Worm (Caenorhabditis elegans) whole organism, L4 larva: ENCODE measurements around the gene T09F3.7.

Experiments
- D1046.2 ChIP-seq: fragments of 200-800 bp; sonication (Bioruptor generic); IDR thresholded peaks from 2 replicates; pipeline ENCODE4 v1.3.6; 2022; ENCODE audit warnings: missing genetic modification characterization, missing compliant biosample characterization
- F10B5.3 ChIP-seq: sonication (generic microtip); optimal IDR thresholded peaks from 2 replicates; lab custom pipeline; 2016; ENCODE audit warnings: mild to moderate bottlenecking, missing genetic modification characterization, missing compliant biosample characterization
- R02D3.7 ChIP-seq: fragments of 150-350 bp; sonication (generic microtip); optimal IDR thresholded peaks from 3 replicates; lab custom pipeline; 2014; ENCODE audit warnings: missing biosample characterization, missing genetic modification characterization
- T26A8.4 ChIP-seq: fragments of 200-800 bp; sonication (Bioruptor generic); IDR thresholded peaks from 2 replicates; pipeline ENCODE4 v1.3.6; 2022; ENCODE audit warnings: missing genetic modification characterization, missing compliant biosample characterization
- Y5F2A.4 ChIP-seq: fragments of 200-800 bp; sonication (Bioruptor generic); optimal IDR thresholded peaks from 2 replicates; lab custom pipeline; 2018; ENCODE audit warnings: mild to moderate bottlenecking, missing genetic modification characterization, missing compliant biosample characterization
- Y75B8A.6 ChIP-seq: fragments of 200-800 bp; sonication (Bioruptor generic); IDR thresholded peaks from 2 replicates; pipeline ENCODE4 v1.3.6; 2022; ENCODE audit warnings: missing genetic modification reagents, missing genetic modification characterization, missing compliant biosample characterization
- ZK337.2 ChIP-seq: fragments of 200-800 bp; sonication (Bioruptor generic); IDR thresholded peaks from 2 replicates; pipeline ENCODE4 v1.3.6; 2022; ENCODE audit warnings: missing genetic modification reagents, missing genetic modification characterization, missing compliant biosample characterization
- ZK546.5 ChIP-seq, 2 experiments: sonication (generic microtip); optimal IDR thresholded peaks; 2 replicates each; lab custom pipeline; 2017; ENCODE audit warnings: missing biosample characterization in 2 of 2, missing genetic modification characterization in 2 of 2
- aha-1 ChIP-seq: fragments of 150-350 bp; peaks from one replicate; lab custom pipeline; 2014; ENCODE audit warnings: missing biosample characterization, missing genetic modification characterization
- aly-2 ChIP-seq: sonication (generic microtip); optimal IDR thresholded peaks from 2 replicates; lab custom pipeline; 2018; ENCODE audit warnings: missing biosample characterization, missing genetic modification characterization
- ama-1 ChIP-seq: fragments of 150-350 bp; optimal IDR thresholded peaks from 2 replicates; lab custom pipeline; 2014; ENCODE audit warnings: inconsistent platforms, mixed read lengths
- ceh-20 ChIP-seq: fragments of 200-800 bp; sonication (Bioruptor generic); IDR thresholded peaks from 2 replicates; pipeline ENCODE4 v1.3.6; 2022; ENCODE audit warnings: missing genetic modification reagents, missing genetic modification characterization, missing compliant biosample characterization
- ceh-28 ChIP-seq: fragments of 150-350 bp; optimal IDR thresholded peaks from 2 replicates; lab custom pipeline; 2014; ENCODE audit warnings: missing biosample characterization, missing genetic modification reagents, missing genetic modification characterization
- ceh-44 ChIP-seq: fragments of 200-800 bp; sonication (Bioruptor generic); IDR thresholded peaks from 2 replicates; pipeline ENCODE4 v1.3.6; 2022; ENCODE audit warnings: missing genetic modification reagents, missing genetic modification characterization, missing compliant biosample characterization
- ceh-62 ChIP-seq: sonication (generic microtip); optimal IDR thresholded peaks from 2 replicates; lab custom pipeline; 2017; ENCODE audit warnings: missing biosample characterization, missing genetic modification characterization
- cey-2 ChIP-seq: sonication (generic microtip); optimal IDR thresholded peaks from 3 replicates; lab custom pipeline; 2017; ENCODE audit warnings: missing genetic modification characterization, mild to moderate bottlenecking, missing compliant biosample characterization, antibody characterized with exemption, borderline replicate concordance; ENCODE audit not compliant: insufficient read depth
- ctbp-1 ChIP-seq: fragments of 200-800 bp; sonication (Bioruptor generic); IDR thresholded peaks from 2 replicates; pipeline ENCODE4 v1.3.6; 2022; ENCODE audit warnings: missing genetic modification reagents, missing genetic modification characterization, missing compliant biosample characterization
- daf-16 ChIP-seq, 3 experiments: sonication (generic microtip); optimal IDR thresholded peaks; 2 replicates each; lab custom pipeline; 2016 to 2017; ENCODE audit warnings: missing genetic modification characterization in 3 of 3, missing genetic modification reagents in 3 of 3, mild to moderate bottlenecking in 2 of 3, missing compliant biosample characterization in 2 of 3, missing biosample characterization in 1 of 3, moderate library complexity in 1 of 3
- daf-19 ChIP-seq: fragments of 200-800 bp; sonication (Bioruptor generic); conservative IDR thresholded peaks from 2 replicates; pipeline ENCODE4 v1.3.6; 2022; ENCODE audit warnings: missing genetic modification characterization, missing compliant biosample characterization
- dmd-6 ChIP-seq: fragments of 200-800 bp; sonication (Bioruptor generic); IDR thresholded peaks from 2 replicates; pipeline ENCODE4 v1.3.6; 2022; ENCODE audit warnings: missing genetic modification reagents, missing genetic modification characterization, missing compliant biosample characterization
- dmd-9 ChIP-seq: fragments of 200-800 bp; sonication (Bioruptor generic); IDR thresholded peaks from 2 replicates; pipeline ENCODE4 v1.3.6; 2022; ENCODE audit warnings: missing genetic modification reagents, missing genetic modification characterization, missing compliant biosample characterization
- dpl-1 ChIP-seq: fragments of 150-350 bp; optimal IDR thresholded peaks from 2 replicates; lab custom pipeline; 2014; ENCODE audit warnings: missing biosample characterization, missing genetic modification reagents, missing genetic modification characterization
- dve-1 ChIP-seq: sonication (generic microtip); optimal IDR thresholded peaks from 2 replicates; lab custom pipeline; 2017; ENCODE audit warnings: antibody characterized with exemption, mild to moderate bottlenecking, missing genetic modification characterization, missing compliant biosample characterization; ENCODE audit not compliant: insufficient read depth
- egl-43 ChIP-seq: fragments of 200-800 bp; sonication (Bioruptor generic); IDR thresholded peaks from 2 replicates; pipeline ENCODE4 v1.3.6; 2022; ENCODE audit warnings: missing genetic modification reagents, missing genetic modification characterization, missing compliant biosample characterization
- gei-8 ChIP-seq: fragments of 200-800 bp; sonication (Bioruptor generic); optimal IDR thresholded peaks from 2 replicates; lab custom pipeline; 2018; ENCODE audit warnings: mild to moderate bottlenecking, missing genetic modification characterization, missing compliant biosample characterization
- hmg-1.1 ChIP-seq: fragments of 200-800 bp; sonication (Bioruptor generic); IDR thresholded peaks from 2 replicates; pipeline ENCODE4 v1.3.6; 2022; ENCODE audit warnings: missing genetic modification reagents, missing genetic modification characterization, missing compliant biosample characterization
- jun-1 ChIP-seq: fragments of 150-350 bp; optimal IDR thresholded peaks from 2 replicates; lab custom pipeline; 2014; ENCODE audit warnings: missing biosample characterization, missing genetic modification reagents, missing genetic modification characterization
- lsy-2 ChIP-seq, 2 experiments: fragments of 150-350 bp in 1 of 2; sonication (generic microtip) in 1 of 2; optimal IDR thresholded peaks; 2 replicates each; lab custom pipeline; 2014 to 2017; ENCODE audit warnings: missing biosample characterization in 2 of 2, missing genetic modification characterization in 2 of 2
- madf-9 ChIP-seq: fragments of 200-800 bp; sonication (Bioruptor generic); conservative IDR thresholded peaks from 2 replicates; pipeline ENCODE4 v1.3.6; 2022; ENCODE audit warnings: missing genetic modification reagents, missing genetic modification characterization, missing compliant biosample characterization
- mdl-1 ChIP-seq, 2 experiments: fragments of 150-350 bp in 1 of 2; sonication (generic microtip) in 1 of 2; optimal IDR thresholded peaks; 2 replicates each; lab custom pipeline; 2014 to 2017; ENCODE audit warnings: missing biosample characterization in 2 of 2, missing genetic modification characterization in 2 of 2
- mep-1 ChIP-seq: fragments of 150-350 bp; sonication (generic microtip); optimal IDR thresholded peaks from 3 replicates; lab custom pipeline; 2014; ENCODE audit warnings: missing biosample characterization, missing genetic modification characterization
- mxl-2 ChIP-seq: fragments of 200-800 bp; sonication (Bioruptor generic); conservative IDR thresholded peaks from 2 replicates; pipeline ENCODE4 v1.3.6; 2022; ENCODE audit warnings: missing genetic modification reagents, missing genetic modification characterization, missing compliant biosample characterization
- mxl-3 ChIP-seq: fragments of 200-800 bp; sonication (Bioruptor generic); optimal IDR thresholded peaks from 2 replicates; lab custom pipeline; 2018; ENCODE audit warnings: mild to moderate bottlenecking, missing genetic modification characterization, missing compliant biosample characterization
- nhr-102 ChIP-seq: sonication (generic microtip); optimal IDR thresholded peaks from 2 replicates; lab custom pipeline; 2016; ENCODE audit warnings: mild to moderate bottlenecking, missing genetic modification characterization, moderate library complexity, missing compliant biosample characterization
- nhr-25 ChIP-seq: sonication (generic microtip); optimal IDR thresholded peaks from 2 replicates; lab custom pipeline; 2017; ENCODE audit warnings: missing genetic modification characterization, mild to moderate bottlenecking, missing compliant biosample characterization, antibody characterized with exemption, moderate library complexity, borderline replicate concordance; ENCODE audit not compliant: insufficient read depth
- nhr-76 ChIP-seq: fragments of 150-350 bp; optimal IDR thresholded peaks from 2 replicates; lab custom pipeline; 2014; ENCODE audit warnings: missing biosample characterization, missing genetic modification characterization
- pha-4 ChIP-seq, 2 experiments: fragments of 150-350 bp in 1 of 2; fragments of 200-800 bp in 1 of 2; sonication (Bioruptor generic) in 1 of 2; IDR thresholded peaks in 1 of 2; optimal IDR thresholded peaks in 1 of 2; 2 replicates each; pipeline versions ENCODE4 v1.3.6 to Lab custom; 2014 to 2022; ENCODE audit warnings: missing genetic modification characterization in 2 of 2, missing genetic modification reagents in 2 of 2, missing biosample characterization in 1 of 2, missing compliant biosample characterization in 1 of 2
- php-3 ChIP-seq: fragments of 200-800 bp; sonication (Bioruptor generic); IDR thresholded peaks from 2 replicates; pipeline ENCODE4 v1.3.6; 2022; ENCODE audit warnings: missing genetic modification reagents, missing genetic modification characterization, missing compliant biosample characterization
- rbr-2 ChIP-seq: sonication (generic microtip); optimal IDR thresholded peaks from 2 replicates; lab custom pipeline; 2016; ENCODE audit warnings: missing genotype, missing genetic modification characterization, missing compliant biosample characterization
- saeg-2 ChIP-seq: fragments of 200-800 bp; sonication (Bioruptor generic); IDR thresholded peaks from 2 replicates; pipeline ENCODE4 v1.3.6; 2022; ENCODE audit warnings: missing genetic modification reagents, missing genetic modification characterization, missing compliant biosample characterization
- sdz-12 ChIP-seq: fragments of 200-800 bp; sonication (Bioruptor generic); optimal IDR thresholded peaks from 2 replicates; lab custom pipeline; 2018; ENCODE audit warnings: mild to moderate bottlenecking, missing genetic modification characterization, missing compliant biosample characterization
- skn-1 ChIP-seq: fragments of 150-350 bp; optimal IDR thresholded peaks from 2 replicates; lab custom pipeline; 2014; ENCODE audit warnings: missing biosample characterization, missing genetic modification characterization
- spr-1 ChIP-seq: sonication (generic microtip); optimal IDR thresholded peaks from 2 replicates; lab custom pipeline; 2016; ENCODE audit warnings: mild to moderate bottlenecking, missing genetic modification characterization, missing compliant biosample characterization
- spr-3 ChIP-seq: fragments of 200-800 bp; sonication (Bioruptor generic); optimal IDR thresholded peaks from 2 replicates; lab custom pipeline; 2018; ENCODE audit warnings: mild to moderate bottlenecking, missing genetic modification characterization, missing compliant biosample characterization
- unc-130 ChIP-seq: sonication (generic microtip); optimal IDR thresholded peaks from 2 replicates; lab custom pipeline; 2016; ENCODE audit warnings: missing genetic modification reagents, missing genetic modification characterization, missing compliant biosample characterization
- zag-1 ChIP-seq: fragments of 150-350 bp; optimal IDR thresholded peaks from 2 replicates; lab custom pipeline; 2014; ENCODE audit warnings: missing biosample characterization, missing genetic modification characterization
- zip-11 ChIP-seq: fragments of 200-800 bp; sonication (Bioruptor generic); IDR thresholded peaks from 2 replicates; pipeline ENCODE4 v1.3.6; 2022; ENCODE audit warnings: missing genetic modification characterization, missing compliant biosample characterization
- zip-2 ChIP-seq: fragments of 150-350 bp; optimal IDR thresholded peaks from 2 replicates; lab custom pipeline; 2014; ENCODE audit warnings: missing biosample characterization, missing genetic modification characterization

The T09F3.7 gene

DNA sequence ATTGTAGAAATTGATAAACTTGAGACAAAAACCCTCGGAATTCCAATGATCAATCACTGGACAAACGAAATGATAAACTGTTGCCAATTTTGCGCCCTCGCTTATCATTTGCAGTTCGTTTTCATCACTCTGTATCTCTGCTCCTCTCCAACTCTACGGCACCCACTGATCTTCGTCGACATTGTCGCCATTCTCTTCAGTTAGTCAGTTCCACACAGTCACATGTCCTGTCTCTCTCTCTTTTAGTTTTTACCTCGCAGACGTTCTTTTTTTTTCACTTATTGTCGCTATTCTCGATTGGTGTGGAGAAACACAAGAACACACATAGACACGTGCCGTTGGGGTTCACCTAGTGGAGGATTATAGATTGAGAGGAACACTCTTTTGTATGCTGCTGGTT is 1.9 kb upstream of the T09F3.7 start (continued):
- TF ChIP-seq mxl-3 (GFP tag; lab: Kevin White, UChicago) (peak; percentile 93), mdl-1 (tag; optimal IDR thresholded peaks at IDR 0.05; lab: Kevin White, UChicago) (peak; percentile 73 to 92), Y75B8A.6 (GFP tag; lab: Robert Waterston, UW) (0 out of 2 replicates have a peak, but pooled peaks have one; percentile 34), aha-1 (tag; lab: Kevin White, UChicago) (peak; percentile 97), dpl-1 (GFP tag; lab: Kevin White, UChicago) (peak; percentile 39), hmg-1.1 (GFP tag; lab: Robert Waterston, UW) (peak; percentile 51), aly-2 (tag; lab: Kevin White, UChicago) (no peak), ceh-28 (tag; lab: Kevin White, UChicago) (no peak), zip-11 (GFP tag; lab: Robert Waterston, UW) (no peak), madf-9 (GFP tag; lab: Robert Waterston, UW) (0 out of 2 replicates have a peak, but pooled peaks have one; percentile 31), nhr-102 (peak; percentile 41), dmd-6 (GFP tag; lab: Robert Waterston, UW) (peak; percentile 93), lsy-2 (tag; optimal IDR thresholded peaks at IDR 0.05; lab: Kevin White, UChicago) (peak in 1 of 2 experiments; percentile 75), gei-8 (GFP tag; lab: Kevin White, UChicago) (peak; percentile 54)
- TF ChIP-seq, all 104 proteins: peak for 43

- TF ChIP-seq mxl-2 (GFP tag; lab: Robert Waterston, UW) (peak; percentile 85), mep-1 (peak; percentile 45), jun-1 (tag; lab: Kevin White, UChicago) (no peak), rbr-2 (tag; lab: Kevin White, UChicago) (no peak), R02D3.7 (tag; lab: Kevin White, UChicago) (no peak), zag-1 (no peak), php-3 (peak; percentile 85), spr-3 (GFP tag; lab: Kevin White, UChicago) (no peak), F10B5.3 (tag; lab: Kevin White, UChicago) (no peak), pha-4 (GFP tag; IDR thresholded peaks at IDR 0.05; lab: Robert Waterston, UW) (peak; percentile 24; the same call in 1 of the 2 replicates), pha-4 (tag; optimal IDR thresholded peaks at IDR 0.05; lab: Kevin White, UChicago) (peak; percentile 15), ceh-44 (GFP tag; lab: Robert Waterston, UW) (no peak), skn-1 (no peak), spr-1 (tag; lab: Kevin White, UChicago) (no peak), unc-130 (no peak), ctbp-1 (GFP tag; lab: Robert Waterston, UW) (peak; percentile 28; the same call in 1 of the 2 replicates), zip-2 (peak; percentile 17), nhr-25 (tag; lab: Kevin White, UChicago) (no peak), dmd-6 (GFP tag; lab: Robert Waterston, UW) (peak; percentile 93), lsy-2 (tag; optimal IDR thresholded peaks at IDR 0.05; lab: Kevin White, UChicago) (peak in 1 of 2 experiments; percentile 48), D1046.2 (GFP tag; lab: Robert Waterston, UW) (no peak), daf-19 (GFP tag; lab: Robert Waterston, UW) (no peak), dve-1 (peak; percentile 79), ceh-62 (tag; lab: Kevin White, UChicago) (no peak), ZK337.2 (GFP tag; lab: Robert Waterston, UW) (no peak), T26A8.4 (GFP tag; lab: Robert Waterston, UW) (peak; percentile 67), sdz-12 (GFP tag; lab: Kevin White, UChicago) (no peak), saeg-2 (GFP tag; lab: Robert Waterston, UW) (no peak), Y5F2A.4 (GFP tag; lab: Kevin White, UChicago) (no peak), dmd-9 (GFP tag; lab: Robert Waterston, UW) (no peak), ZK546.5 (tag; optimal IDR thresholded peaks at IDR 0.05; lab: Kevin White, UChicago) (no peak), daf-16 (GFP tag; optimal IDR thresholded peaks at IDR 0.05; lab: Kevin White, UChicago) (peak in 1 of 2 experiments; percentile 34), daf-16 (tag; optimal IDR thresholded peaks at IDR 0.05; lab: Kevin White, UChicago) (peak; percentile 89), nhr-76 (no peak), ceh-20 (no peak), cey-2 (peak; percentile 52), egl-43 (no peak), ama-1 (peak; percentile 56)
These were observed 1.2 kb upstream of the T09F3.7 start for ce11 chrII:10389776-10390175.
